Worm (Caenorhabditis elegans) whole organism, L1 larva: Measurements from ENCODE around the gene F54F12.2.

Source experiments
- C04F5.9 ChIP-seq: sonication (generic microtip); optimal IDR thresholded peaks from 2 replicates; lab custom pipeline; 2016; ENCODE audit warnings: missing genetic modification characterization, missing compliant biosample characterization
- C16A3.4 ChIP-seq: fragments of 150-350 bp; optimal IDR thresholded peaks from 2 replicates; lab custom pipeline; 2014; ENCODE audit warnings: missing biosample characterization, missing genetic modification characterization
- F16B12.6 ChIP-seq: fragments of 150-350 bp; optimal IDR thresholded peaks from 2 replicates; lab custom pipeline; 2014; ENCODE audit warnings: missing biosample characterization, missing genetic modification characterization
- aly-2 ChIP-seq: fragments of 150-350 bp; optimal IDR thresholded peaks from 2 replicates; lab custom pipeline; 2014; ENCODE audit warnings: missing biosample characterization, missing genetic modification characterization
- blmp-1 ChIP-seq: fragments of 150-350 bp; optimal IDR thresholded peaks from 2 replicates; lab custom pipeline; 2014; ENCODE audit warnings: missing biosample characterization, missing genetic modification characterization
- ceh-63 ChIP-seq: fragments of 200-800 bp; sonication (Bioruptor generic); optimal IDR thresholded peaks from 2 replicates; lab custom pipeline; 2018; ENCODE audit warnings: mild to moderate bottlenecking, missing genetic modification characterization, missing compliant biosample characterization
- ces-1 ChIP-seq: fragments of 150-350 bp; optimal IDR thresholded peaks from 2 replicates; lab custom pipeline; 2014; ENCODE audit warnings: missing biosample characterization, missing genetic modification reagents, missing genetic modification characterization
- dpl-1 ChIP-seq, 3 experiments: fragments of 150-350 bp in 2 of 3; sonication (generic microtip) in 1 of 3; optimal IDR thresholded peaks; 2 replicates each; lab custom pipeline; 2014 to 2017; ENCODE audit warnings: missing biosample characterization in 3 of 3, missing genetic modification characterization in 3 of 3, missing genetic modification reagents in 3 of 3
- elt-2 ChIP-seq: sonication (generic microtip); optimal IDR thresholded peaks from 2 replicates; lab custom pipeline; 2016; ENCODE audit warnings: missing genetic modification characterization, mild to moderate bottlenecking, inconsistent platforms, missing compliant biosample characterization, missing genetic modification reagents
- elt-3 ChIP-seq, 6 experiments: fragments of 150-350 bp in 1 of 6; sonication (generic microtip); optimal IDR thresholded peaks; 2 replicates each; lab custom pipeline; 2017 to 2018; ENCODE audit warnings: missing biosample characterization in 6 of 6, missing genetic modification characterization in 6 of 6, inconsistent platforms in 1 of 6
- ets-5 ChIP-seq: fragments of 200-800 bp; sonication (Bioruptor generic); IDR thresholded peaks from 2 replicates; pipeline ENCODE4 v1.3.6; 2022; ENCODE audit warnings: missing genetic modification characterization, missing compliant biosample characterization
- fkh-10 ChIP-seq: sonication (generic microtip); optimal IDR thresholded peaks from 2 replicates; lab custom pipeline; 2017; ENCODE audit warnings: missing biosample characterization, missing genetic modification reagents, missing genetic modification characterization
- fkh-4 ChIP-seq: sonication (generic microtip); optimal IDR thresholded peaks from 2 replicates; lab custom pipeline; 2016; ENCODE audit warnings: missing compliant biosample characterization, missing genetic modification characterization, borderline replicate concordance
- fkh-8 ChIP-seq: sonication (generic microtip); optimal IDR thresholded peaks from 2 replicates; lab custom pipeline; 2016; ENCODE audit warnings: mild to moderate bottlenecking, missing genetic modification characterization, missing compliant biosample characterization
- hlh-17 ChIP-seq: fragments of 200-800 bp; sonication (Bioruptor generic); optimal IDR thresholded peaks from 2 replicates; lab custom pipeline; 2018; ENCODE audit warnings: missing genetic modification characterization, mild to moderate bottlenecking, missing compliant biosample characterization, moderate library complexity, borderline replicate concordance
- irx-1 ChIP-seq: sonication (generic microtip); optimal IDR thresholded peaks from 2 replicates; lab custom pipeline; 2016; ENCODE audit warnings: missing genetic modification characterization, missing compliant biosample characterization
- isw-1 ChIP-seq: fragments of 200-800 bp; sonication (Bioruptor generic); IDR thresholded peaks from 2 replicates; pipeline ENCODE4 v1.3.6; 2022; ENCODE audit warnings: missing genetic modification characterization, missing compliant biosample characterization
- lin-14 ChIP-seq: fragments of 200-800 bp; sonication (Bioruptor generic); optimal IDR thresholded peaks from 2 replicates; lab custom pipeline; 2018; ENCODE audit warnings: mild to moderate bottlenecking, missing genetic modification characterization, moderate library complexity, missing compliant biosample characterization
- lin-15B ChIP-seq: fragments of 150-350 bp; sonication (generic microtip); optimal IDR thresholded peaks from 3 replicates; lab custom pipeline; 2014; ENCODE audit warnings: missing biosample characterization, missing genetic modification characterization
- lin-35 ChIP-seq, 2 experiments: fragments of 150-350 bp; optimal IDR thresholded peaks; 2 replicates each; lab custom pipeline; 2014; ENCODE audit warnings: missing biosample characterization in 2 of 2, missing genetic modification characterization in 2 of 2, missing genetic modification reagents in 2 of 2
- lir-3 ChIP-seq: sonication (generic microtip); optimal IDR thresholded peaks from 2 replicates; lab custom pipeline; 2016; ENCODE audit warnings: mild to moderate bottlenecking, missing genetic modification characterization, moderate library complexity, missing compliant biosample characterization; ENCODE audit not compliant: poor library complexity
- lsy-2 ChIP-seq, 2 experiments: fragments of 150-350 bp; optimal IDR thresholded peaks; 2 replicates each; lab custom pipeline; 2014; ENCODE audit warnings: missing biosample characterization in 2 of 2, missing genetic modification characterization in 2 of 2
- mab-9 ChIP-seq: fragments of 200-800 bp; sonication (Bioruptor generic); IDR thresholded peaks from 2 replicates; pipeline ENCODE4 v1.3.6; 2022; ENCODE audit warnings: missing genetic modification reagents, missing genetic modification characterization, missing compliant biosample characterization
- mdl-1 ChIP-seq, 2 experiments: fragments of 150-350 bp; optimal IDR thresholded peaks; 2 replicates each; lab custom pipeline; 2014 to 2017; ENCODE audit warnings: missing biosample characterization in 2 of 2, missing genetic modification characterization in 2 of 2, inconsistent platforms in 1 of 2
- mep-1 ChIP-seq: fragments of 150-350 bp; optimal IDR thresholded peaks from 2 replicates; lab custom pipeline; 2014; ENCODE audit warnings: missing biosample characterization, missing genetic modification characterization
- nhr-12 ChIP-seq: sonication (generic microtip); optimal IDR thresholded peaks from 2 replicates; lab custom pipeline; 2017; ENCODE audit warnings: missing biosample characterization, missing genetic modification characterization
- nhr-19 ChIP-seq: fragments of 200-800 bp; sonication (Bioruptor generic); conservative IDR thresholded peaks from 2 replicates; pipeline ENCODE4 v1.3.6; 2022; ENCODE audit warnings: missing genetic modification characterization, missing compliant biosample characterization
- nhr-237 ChIP-seq: fragments of 150-350 bp; optimal IDR thresholded peaks from 2 replicates; lab custom pipeline; 2014; ENCODE audit warnings: missing biosample characterization, missing genetic modification characterization
- nhr-71 ChIP-seq: sonication (generic microtip); optimal IDR thresholded peaks from 2 replicates; lab custom pipeline; 2016; ENCODE audit warnings: mild to moderate bottlenecking, missing genetic modification characterization, moderate library complexity, missing compliant biosample characterization
- nhr-76 ChIP-seq: sonication (generic microtip); optimal IDR thresholded peaks from 2 replicates; lab custom pipeline; 2017; ENCODE audit warnings: missing biosample characterization, missing genetic modification characterization
- nhr-84 ChIP-seq: sonication (generic microtip); optimal IDR thresholded peaks from 2 replicates; lab custom pipeline; 2017; ENCODE audit warnings: missing biosample characterization, missing genetic modification characterization
- nhr-85 ChIP-seq: sonication (generic microtip); peaks from one replicate; lab custom pipeline; 2016; ENCODE audit warnings: missing genetic modification characterization, inconsistent platforms, missing compliant biosample characterization
- nhr-90 ChIP-seq: sonication (generic microtip); optimal IDR thresholded peaks from 2 replicates; lab custom pipeline; 2016; ENCODE audit warnings: mild to moderate bottlenecking, missing genetic modification characterization, missing compliant biosample characterization; ENCODE audit not compliant: poor library complexity
- pax-3 ChIP-seq: fragments of 200-800 bp; sonication (Bioruptor generic); optimal IDR thresholded peaks from 2 replicates; lab custom pipeline; 2018; ENCODE audit warnings: mild to moderate bottlenecking, missing genetic modification characterization, moderate library complexity, missing compliant biosample characterization
- pqm-1 ChIP-seq: sonication (generic microtip); optimal IDR thresholded peaks from 3 replicates; lab custom pipeline; 2017; ENCODE audit warnings: missing biosample characterization, missing genetic modification characterization
- sox-4 ChIP-seq: sonication (generic microtip); optimal IDR thresholded peaks from 2 replicates; lab custom pipeline; 2016; ENCODE audit warnings: missing genetic modification characterization, missing compliant biosample characterization
- sptf-1 ChIP-seq: fragments of 150-350 bp; optimal IDR thresholded peaks from 2 replicates; lab custom pipeline; 2014; ENCODE audit warnings: missing biosample characterization, missing genetic modification characterization
- sup-37 ChIP-seq: fragments of 200-800 bp; sonication (Bioruptor generic); optimal IDR thresholded peaks from 2 replicates; lab custom pipeline; 2018; ENCODE audit warnings: mild to moderate bottlenecking, missing genetic modification characterization, missing compliant biosample characterization
- tbx-2 ChIP-seq: sonication (generic microtip); optimal IDR thresholded peaks from 2 replicates; lab custom pipeline; 2016; ENCODE audit warnings: missing genetic modification characterization, missing compliant biosample characterization
- tlp-1 ChIP-seq: fragments of 150-350 bp; optimal IDR thresholded peaks from 2 replicates; lab custom pipeline; 2014; ENCODE audit warnings: missing biosample characterization, missing genetic modification characterization
- unc-30 ChIP-seq: sonication (generic microtip); optimal IDR thresholded peaks from 2 replicates; lab custom pipeline; 2017; ENCODE audit warnings: missing biosample characterization, missing genetic modification characterization
- unc-62 ChIP-seq: fragments of 150-350 bp; optimal IDR thresholded peaks from 2 replicates; lab custom pipeline; 2014; ENCODE audit warnings: missing biosample characterization, missing genetic modification reagents, missing genetic modification characterization
- unc-86 ChIP-seq: sonication (generic microtip); optimal IDR thresholded peaks from 2 replicates; lab custom pipeline; 2016; ENCODE audit warnings: missing genetic modification characterization, missing compliant biosample characterization
- unc-98 ChIP-seq: fragments of 200-800 bp; sonication (Bioruptor generic); IDR thresholded peaks from 2 replicates; pipeline ENCODE4 v1.3.6; 2022; ENCODE audit warnings: missing genetic modification characterization, missing compliant biosample characterization
- xbp-1 ChIP-seq: sonication (generic microtip); optimal IDR thresholded peaks from 2 replicates; lab custom pipeline; 2016; ENCODE audit warnings: missing genetic modification characterization, missing compliant biosample characterization
- zip-4 ChIP-seq: fragments of 200-800 bp; sonication (Bioruptor generic); optimal IDR thresholded peaks from 2 replicates; lab custom pipeline; 2018; ENCODE audit warnings: mild to moderate bottlenecking, missing genetic modification characterization, moderate library complexity, missing compliant biosample characterization
- ztf-4 ChIP-seq: fragments of 150-350 bp; optimal IDR thresholded peaks from 2 replicates; lab custom pipeline; 2014; ENCODE audit warnings: missing biosample characterization, missing genetic modification characterization

The F54F12.2 gene

ce11 chrIII:13058140-13058539 is 18.3 kb downstream of the F54F12.2 start:
- TF ChIP-seq ces-1 = no peak
- TF ChIP-seq lin-35 (GFP tag; optimal IDR thresholded peaks at IDR 0.05; lab: Kevin White, UChicago) = no peak
- peak; percentile 45 for TF ChIP-seq blmp-1 (tag; lab: Kevin White, UChicago)
- no peak for TF ChIP-seq elt-2 (tag; lab: Kevin White, UChicago)
- TF ChIP-seq dpl-1 (GFP tag; optimal IDR thresholded peaks at IDR 0.05; lab: Kevin White, UChicago) = no peak
- no peak for TF ChIP-seq C16A3.4 (tag; lab: Kevin White, UChicago)
- peak; percentile 72 for TF ChIP-seq nhr-85 (tag; lab: Kevin White, UChicago)
- no peak for TF ChIP-seq lin-14
- TF ChIP-seq mep-1 (tag; lab: Kevin White, UChicago) = no peak
- peak in 1 of 2 experiments; percentile 26 for TF ChIP-seq lsy-2 (tag; optimal IDR thresholded peaks at IDR 0.05; lab: Kevin White, UChicago)
- no peak for TF ChIP-seq hlh-17 (GFP tag; lab: Kevin White, UChicago)
- TF ChIP-seq nhr-19 (GFP tag; lab: Robert Waterston, UW) = no peak
- TF ChIP-seq nhr-76 (tag; lab: Kevin White, UChicago) = no peak
- TF ChIP-seq ztf-4 (tag; lab: Kevin White, UChicago) = no peak
- TF ChIP-seq elt-3 (tag; optimal IDR thresholded peaks at IDR 0.05; lab: Kevin White, UChicago) = no peak
- TF ChIP-seq tbx-2 (tag; lab: Kevin White, UChicago) = no peak

ce11 chrIII:13059335-13059734 is 19.5 kb downstream of the F54F12.2 start:
- TF ChIP-seq C04F5.9 (tag; lab: Kevin White, UChicago) = no peak
- peak; percentile 21 for TF ChIP-seq blmp-1 (tag; lab: Kevin White, UChicago)
- no peak for TF ChIP-seq sptf-1
- peak; percentile 81 for TF ChIP-seq elt-2 (tag; lab: Kevin White, UChicago)
- no peak for TF ChIP-seq nhr-12 (tag; lab: Kevin White, UChicago)
- TF ChIP-seq unc-62 (GFP tag; lab: Kevin White, UChicago) = no peak
- peak; percentile 85 for TF ChIP-seq pqm-1
- TF ChIP-seq lin-14 = peak; percentile 58
- no peak for TF ChIP-seq ceh-63 (GFP tag; lab: Kevin White, UChicago)
- no peak for TF ChIP-seq xbp-1 (tag; lab: Kevin White, UChicago)
- peak in 1 of 2 experiments; percentile 41 for TF ChIP-seq lin-35 (GFP tag; optimal IDR thresholded peaks at IDR 0.05; lab: Kevin White, UChicago)
- TF ChIP-seq mdl-1 (tag; optimal IDR thresholded peaks at IDR 0.05; lab: Kevin White, UChicago) = no peak
- TF ChIP-seq nhr-90 = no peak
- peak; percentile 29 for TF ChIP-seq tlp-1
- no peak for TF ChIP-seq sup-37 (GFP tag; lab: Kevin White, UChicago)

ce11 chrIII:13061136-13061535 is 21.3 kb downstream of the F54F12.2 start:
- TF ChIP-seq nhr-12 (tag; lab: Kevin White, UChicago) = no peak
- no peak for TF ChIP-seq sptf-1
- TF ChIP-seq unc-86 (tag; lab: Kevin White, UChicago) = peak; percentile 98
- TF ChIP-seq nhr-71 (tag; lab: Kevin White, UChicago) = peak; percentile 99
- TF ChIP-seq irx-1 = peak; percentile 94
- peak; percentile 65 for TF ChIP-seq zip-4 (GFP tag; lab: Kevin White, UChicago)
- peak; percentile 99 for TF ChIP-seq nhr-85 (tag; lab: Kevin White, UChicago)
- TF ChIP-seq tbx-2 (tag; lab: Kevin White, UChicago) = peak; percentile 99
- peak; percentile 93 for TF ChIP-seq aly-2 (tag; lab: Kevin White, UChicago)
- peak; percentile 65 to 75 (median 73) for TF ChIP-seq dpl-1 (GFP tag; optimal IDR thresholded peaks at IDR 0.05; lab: Kevin White, UChicago)
- TF ChIP-seq isw-1 (GFP tag; lab: Robert Waterston, UW) = peak; percentile 80
- peak; percentile 91 for TF ChIP-seq xbp-1 (tag; lab: Kevin White, UChicago)
- no peak for TF ChIP-seq ets-5
- TF ChIP-seq nhr-90 = peak; percentile 91
- TF ChIP-seq unc-98 = no peak
- TF ChIP-seq fkh-4 (tag; lab: Kevin White, UChicago) = peak; percentile 74
- peak; percentile 88 for TF ChIP-seq lir-3
- TF ChIP-seq nhr-237 = peak; percentile 83
- TF ChIP-seq lin-14 = peak; percentile 99
- peak; percentile 97 for TF ChIP-seq fkh-10 (GFP tag; lab: Kevin White, UChicago)
- TF ChIP-seq nhr-76 (tag; lab: Kevin White, UChicago) = peak; percentile 50
- peak; percentile 87 to 91 for TF ChIP-seq lin-35 (GFP tag; optimal IDR thresholded peaks at IDR 0.05; lab: Kevin White, UChicago)
- TF ChIP-seq unc-30 = peak; percentile 48
- TF ChIP-seq pax-3 = peak; percentile 88
- peak; percentile 49 for TF ChIP-seq lin-15B
- peak; percentile 76 for TF ChIP-seq C04F5.9 (tag; lab: Kevin White, UChicago)
- TF ChIP-seq mab-9 (GFP tag; lab: Robert Waterston, UW) = peak; percentile 85
- peak; percentile 94 for TF ChIP-seq nhr-19 (GFP tag; lab: Robert Waterston, UW)
- peak; percentile 55 for TF ChIP-seq blmp-1 (tag; lab: Kevin White, UChicago)
- no peak for TF ChIP-seq nhr-84 (tag; lab: Kevin White, UChicago)
- peak; percentile 97 for TF ChIP-seq fkh-8 (tag; lab: Kevin White, UChicago)
- TF ChIP-seq F16B12.6 (tag; lab: Kevin White, UChicago) = peak; percentile 38
- peak; percentile 81 for TF ChIP-seq sox-4
